Fruit fly (Drosophila melanogaster): ENCODE measurements around the gene trk.

DNA sequence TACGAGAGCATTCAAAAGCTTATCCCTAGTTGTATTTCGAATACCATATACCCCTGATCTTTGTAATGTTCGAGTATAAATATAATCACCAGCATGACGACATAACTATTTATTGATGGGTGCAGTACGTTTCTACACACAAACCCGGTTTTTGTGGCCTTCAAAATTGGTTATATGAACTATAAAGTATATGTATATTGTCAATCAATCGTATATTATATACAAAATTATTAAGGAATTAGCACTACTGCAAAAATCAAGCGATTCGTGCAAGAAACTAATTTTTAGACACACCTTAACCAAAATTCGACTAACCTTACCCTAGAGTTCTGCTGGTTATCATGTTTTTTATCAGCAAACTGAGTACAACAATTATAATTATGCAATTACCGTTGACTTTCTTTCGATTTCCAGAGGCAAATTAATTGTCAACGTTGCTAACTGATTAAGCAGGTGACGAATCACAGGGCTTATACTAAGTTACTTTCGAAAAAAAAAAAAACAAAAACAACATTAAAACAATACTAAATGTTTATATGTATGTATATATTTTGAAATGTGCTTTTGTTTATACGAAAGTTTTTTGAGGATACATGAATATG is 48.2 kb upstream of the trk start:
- TF ChIP-seq CG8478 (optimal IDR thresholded peaks at IDR 0.05) (no peak), usp (GFP tag; optimal IDR thresholded peaks at IDR 0.05) (no peak), psq (optimal IDR thresholded peaks at IDR 0.05) (no peak)
